Worm (Caenorhabditis elegans) whole organism, late embryonic: ENCODE results near the gene ntr-2.

ENCODE experiments used
- C08G9.2 ChIP-seq: sonication (generic microtip); optimal IDR thresholded peaks from 2 replicates; lab custom pipeline; 2016; ENCODE audit warnings: mild to moderate bottlenecking, missing genetic modification characterization, moderate library complexity, missing compliant biosample characterization
- T23F11.4 ChIP-seq: fragments of 200-800 bp; sonication (Bioruptor generic); optimal IDR thresholded peaks from 2 replicates; lab custom pipeline; 2018; ENCODE audit warnings: mild to moderate bottlenecking, missing genetic modification characterization, missing compliant biosample characterization
- Y22D7AL.16 ChIP-seq: sonication (generic microtip); optimal IDR thresholded peaks from 2 replicates; lab custom pipeline; 2016; ENCODE audit warnings: missing genetic modification characterization, missing compliant biosample characterization
- ahr-1 ChIP-seq: sonication (generic microtip); optimal IDR thresholded peaks from 2 replicates; lab custom pipeline; 2016; ENCODE audit warnings: missing genetic modification characterization, missing compliant biosample characterization
- ama-1 ChIP-seq: fragments of 150-350 bp; optimal IDR thresholded peaks from 2 replicates; lab custom pipeline; 2014
- ceh-19 ChIP-seq: fragments of 200-800 bp; sonication (Bioruptor generic); optimal IDR thresholded peaks from 2 replicates; lab custom pipeline; 2018; ENCODE audit warnings: mild to moderate bottlenecking, missing genetic modification characterization, missing compliant biosample characterization
- ceh-2 ChIP-seq: sonication (generic microtip); optimal IDR thresholded peaks from 2 replicates; lab custom pipeline; 2016; ENCODE audit warnings: missing genotype, missing genetic modification characterization, missing compliant biosample characterization
- ceh-34 ChIP-seq: sonication (generic microtip); optimal IDR thresholded peaks from 2 replicates; lab custom pipeline; 2016; ENCODE audit warnings: mild to moderate bottlenecking, missing genetic modification characterization, missing compliant biosample characterization
- ceh-48 ChIP-seq: sonication (generic microtip); optimal IDR thresholded peaks from 2 replicates; lab custom pipeline; 2016; ENCODE audit warnings: missing genetic modification characterization, inconsistent platforms, missing compliant biosample characterization
- ceh-9 ChIP-seq: sonication (generic microtip); optimal IDR thresholded peaks from 2 replicates; lab custom pipeline; 2016; ENCODE audit warnings: mild to moderate bottlenecking, missing genetic modification characterization, inconsistent platforms, missing compliant biosample characterization
- elt-2 ChIP-seq: sonication (generic microtip); optimal IDR thresholded peaks from 2 replicates; lab custom pipeline; 2016; ENCODE audit warnings: missing genetic modification reagents, missing genetic modification characterization, missing compliant biosample characterization
- elt-4 ChIP-seq: sonication (generic microtip); optimal IDR thresholded peaks from 2 replicates; lab custom pipeline; 2016; ENCODE audit warnings: missing genetic modification characterization, missing compliant biosample characterization
- eyg-1 ChIP-seq: sonication (generic microtip); optimal IDR thresholded peaks from 2 replicates; lab custom pipeline; 2016; ENCODE audit warnings: missing genotype, missing genetic modification characterization, missing compliant biosample characterization
- fkh-10 ChIP-seq: fragments of 150-350 bp; optimal IDR thresholded peaks from 2 replicates; lab custom pipeline; 2014; ENCODE audit warnings: missing biosample characterization, missing genetic modification reagents, missing genetic modification characterization
- fkh-6 ChIP-seq: sonication (generic microtip); optimal IDR thresholded peaks from 2 replicates; lab custom pipeline; 2016; ENCODE audit warnings: missing genetic modification characterization, missing compliant biosample characterization
- hlh-13 ChIP-seq: fragments of 200-800 bp; sonication (Bioruptor generic); optimal IDR thresholded peaks from 2 replicates; lab custom pipeline; 2018; ENCODE audit warnings: mild to moderate bottlenecking, missing genetic modification characterization, missing compliant biosample characterization
- hlh-15 ChIP-seq: sonication (generic microtip); optimal IDR thresholded peaks from 2 replicates; lab custom pipeline; 2016; ENCODE audit warnings: missing genetic modification characterization, missing compliant biosample characterization
- hlh-6 ChIP-seq: sonication (generic microtip); optimal IDR thresholded peaks from 2 replicates; lab custom pipeline; 2016; ENCODE audit warnings: missing genotype, missing genetic modification characterization, missing compliant biosample characterization
- lim-6 ChIP-seq: sonication (generic microtip); optimal IDR thresholded peaks from 2 replicates; lab custom pipeline; 2016; ENCODE audit warnings: missing genetic modification characterization, missing compliant biosample characterization
- lin-11 ChIP-seq: fragments of 200-800 bp; sonication (Bioruptor generic); optimal IDR thresholded peaks from 2 replicates; lab custom pipeline; 2018; ENCODE audit warnings: mild to moderate bottlenecking, missing genetic modification characterization, missing compliant biosample characterization
- madf-2 ChIP-seq: sonication (generic microtip); optimal IDR thresholded peaks from 2 replicates; lab custom pipeline; 2017; ENCODE audit warnings: missing genetic modification characterization, missing compliant biosample characterization
- mec-3 ChIP-seq: sonication (generic microtip); optimal IDR thresholded peaks from 2 replicates; lab custom pipeline; 2016; ENCODE audit warnings: borderline replicate concordance, missing genetic modification characterization, missing compliant biosample characterization
- nhr-11 ChIP-seq: fragments of 150-350 bp; optimal IDR thresholded peaks from 2 replicates; lab custom pipeline; 2014; ENCODE audit warnings: missing biosample characterization, missing genetic modification characterization
- nhr-232 ChIP-seq: sonication (generic microtip); optimal IDR thresholded peaks from 2 replicates; lab custom pipeline; 2016; ENCODE audit warnings: missing genetic modification characterization, missing compliant biosample characterization
- odd-2 ChIP-seq: sonication (generic microtip); optimal IDR thresholded peaks from 2 replicates; lab custom pipeline; 2017; ENCODE audit warnings: antibody characterized with exemption, mild to moderate bottlenecking, missing genetic modification characterization, missing compliant biosample characterization
- pag-3 ChIP-seq: sonication (generic microtip); optimal IDR thresholded peaks from 2 replicates; lab custom pipeline; 2016; ENCODE audit warnings: missing compliant biosample characterization, missing genetic modification characterization, borderline replicate concordance
- pat-9 ChIP-seq: fragments of 200-800 bp; sonication (Bioruptor generic); optimal IDR thresholded peaks from 2 replicates; lab custom pipeline; 2018; ENCODE audit warnings: mild to moderate bottlenecking, missing genetic modification characterization, moderate library complexity, missing compliant biosample characterization
- pha-2 ChIP-seq: sonication (generic microtip); optimal IDR thresholded peaks from 2 replicates; lab custom pipeline; 2017; ENCODE audit warnings: mild to moderate bottlenecking, missing genetic modification characterization, missing compliant biosample characterization
- pqm-1 ChIP-seq: sonication (generic microtip); optimal IDR thresholded peaks from 2 replicates; lab custom pipeline; 2016; ENCODE audit warnings: missing genetic modification characterization, missing compliant biosample characterization
- ref-2 ChIP-seq: sonication (generic microtip); optimal IDR thresholded peaks from 2 replicates; lab custom pipeline; 2016; ENCODE audit warnings: missing genetic modification characterization, missing compliant biosample characterization
- sdc-2 ChIP-seq: sonication (generic microtip); optimal IDR thresholded peaks from 2 replicates; lab custom pipeline; 2016; ENCODE audit warnings: missing genotype, missing genetic modification characterization, missing compliant biosample characterization
- sox-2 ChIP-seq: fragments of 200-800 bp; sonication (Bioruptor generic); IDR thresholded peaks from 2 replicates; pipeline ENCODE4 v1.3.6; 2022; ENCODE audit warnings: missing genetic modification reagents, missing genetic modification characterization, missing compliant biosample characterization
- syd-9 ChIP-seq: sonication (generic microtip); optimal IDR thresholded peaks from 2 replicates; lab custom pipeline; 2016; ENCODE audit warnings: mild to moderate bottlenecking, missing genetic modification characterization, moderate library complexity, missing compliant biosample characterization
- tbx-7 ChIP-seq: sonication (generic microtip); optimal IDR thresholded peaks from 2 replicates; lab custom pipeline; 2016; ENCODE audit warnings: missing genotype, missing genetic modification characterization, missing compliant biosample characterization
- ttx-3 ChIP-seq: sonication (generic microtip); optimal IDR thresholded peaks from 2 replicates; lab custom pipeline; 2016; ENCODE audit warnings: missing genetic modification reagents, missing genetic modification characterization, missing compliant biosample characterization
- unc-3 ChIP-seq, 2 experiments: fragments of 200-800 bp in 1 of 2; sonication (Bioruptor generic) in 1 of 2; sonication (generic microtip) in 1 of 2; conservative IDR thresholded peaks in 1 of 2; optimal IDR thresholded peaks in 1 of 2; 2 replicates each; pipeline versions ENCODE4 v1.3.6 to Lab custom; 2016 to 2022; ENCODE audit warnings: missing compliant biosample characterization in 2 of 2, missing genetic modification characterization in 2 of 2, missing genetic modification reagents in 1 of 2
- unc-42 ChIP-seq: sonication (generic microtip); optimal IDR thresholded peaks from 2 replicates; lab custom pipeline; 2016; ENCODE audit warnings: missing genotype, missing genetic modification characterization, missing compliant biosample characterization
- unc-55 ChIP-seq: sonication (generic microtip); optimal IDR thresholded peaks from 2 replicates; lab custom pipeline; 2017; ENCODE audit warnings: missing biosample characterization, missing genetic modification reagents, missing genetic modification characterization
- unc-86 ChIP-seq: sonication (generic microtip); optimal IDR thresholded peaks from 2 replicates; lab custom pipeline; 2016; ENCODE audit warnings: missing genetic modification characterization, missing compliant biosample characterization
- ztf-16 ChIP-seq: sonication (generic microtip); optimal IDR thresholded peaks from 2 replicates; lab custom pipeline; 2017; ENCODE audit warnings: missing genetic modification characterization, missing compliant biosample characterization

Gene ntr-2

DNA sequence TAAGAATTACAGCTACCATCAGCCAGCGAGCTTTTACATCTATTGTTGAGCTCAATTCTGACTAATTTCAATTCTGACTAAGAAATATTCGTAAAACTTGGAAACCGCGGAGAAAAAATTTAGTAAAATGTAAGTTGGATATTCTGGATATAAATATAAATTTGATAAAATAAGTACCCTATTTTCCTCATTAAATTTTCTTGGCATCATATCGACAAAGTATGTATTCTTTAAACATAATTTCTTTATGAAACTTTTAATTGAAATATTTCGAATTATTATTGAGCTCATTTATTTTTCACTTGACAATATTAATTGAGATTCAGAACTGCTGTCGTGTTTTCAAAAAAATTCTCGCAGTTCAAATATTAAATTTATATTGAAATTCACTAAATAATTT is 758 bp upstream of the ntr-2 start:
- TF ChIP-seq lim-6 (no peak), C08G9.2 (tag; lab: Kevin White, UChicago) (no peak), ztf-16 (no peak), syd-9 (tag; lab: Kevin White, UChicago) (no peak), ref-2 (tag; lab: Kevin White, UChicago) (no peak), pqm-1 (tag; lab: Kevin White, UChicago) (no peak), ttx-3 (tag; lab: Kevin White, UChicago) (no peak), madf-2 (tag; lab: Kevin White, UChicago) (no peak), unc-55 (no peak), pat-9 (no peak), ahr-1 (no peak), T23F11.4 (GFP tag; lab: Kevin White, UChicago) (no peak), elt-2 (tag; lab: Kevin White, UChicago) (no peak), nhr-11 (no peak), ama-1 (no peak), ceh-19 (GFP tag; lab: Kevin White, UChicago) (no peak), sdc-2 (tag; lab: Kevin White, UChicago) (no peak), pha-2 (tag; lab: Kevin White, UChicago) (no peak)
- TF ChIP-seq, all 69 proteins: peak for 0

DNA sequence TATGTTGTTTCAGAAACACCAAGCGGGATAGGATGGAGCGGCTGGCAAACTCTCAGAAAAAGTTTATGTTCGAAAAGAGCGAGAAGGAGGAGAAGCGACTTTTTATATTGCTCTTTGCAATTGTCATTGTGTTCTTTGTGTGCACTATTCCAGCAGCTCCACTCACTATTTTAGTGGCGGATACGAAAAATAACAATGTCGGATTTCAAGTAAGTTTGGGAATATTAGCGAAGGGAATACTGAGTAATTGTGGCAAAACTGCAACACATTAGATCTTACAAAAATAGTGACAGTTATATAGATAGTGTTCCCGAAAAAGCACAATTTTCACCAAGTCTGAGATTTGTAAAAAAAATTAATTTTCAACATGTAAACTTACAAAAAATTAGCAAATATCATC is 6.0 kb downstream of the ntr-2 start:
- TF ChIP-seq elt-2 (tag; lab: Kevin White, UChicago) = no peak

DNA sequence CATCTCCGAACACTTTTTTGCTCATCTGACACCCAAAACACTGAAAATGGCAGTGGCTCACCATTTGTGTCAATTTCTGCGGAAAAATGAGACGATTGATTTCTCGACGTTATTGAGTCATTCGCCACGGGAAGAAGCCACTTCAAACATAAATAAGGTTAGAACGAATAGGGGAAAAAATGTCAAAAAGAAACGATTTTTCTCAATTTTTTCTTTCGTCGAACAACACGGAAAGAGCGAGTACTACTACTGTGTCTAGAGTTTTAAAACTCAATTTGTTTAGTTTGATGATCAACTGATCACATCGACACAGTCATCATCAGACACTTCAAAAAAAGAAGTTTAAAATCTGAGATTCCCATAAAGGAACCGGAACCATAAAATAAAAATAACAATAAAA is 7.9 kb downstream of the ntr-2 start:
- TF ChIP-seq unc-42 (tag; lab: Kevin White, UChicago) (peak; percentile 15), pag-3 (tag; lab: Kevin White, UChicago) (no peak), tbx-7 (tag; lab: Kevin White, UChicago) (no peak)

- TF ChIP-seq elt-2 (tag; lab: Kevin White, UChicago) (no peak), Y22D7AL.16 (tag; lab: Kevin White, UChicago) (no peak), odd-2 (no peak), C08G9.2 (tag; lab: Kevin White, UChicago) (no peak), madf-2 (tag; lab: Kevin White, UChicago) (no peak), nhr-232 (no peak), elt-4 (no peak), hlh-15 (tag; lab: Kevin White, UChicago) (no peak), ceh-9 (tag; lab: Kevin White, UChicago) (no peak), ceh-48 (tag; lab: Kevin White, UChicago) (no peak), unc-55 (no peak), sox-2 (GFP tag; lab: Robert Waterston, UW) (no peak)
These were observed 10.2 kb downstream of the ntr-2 start, which contains the start of gene npr-40 for ce11 chrX:14918538-14918937. npr-40 (plus strand) TSS chrX:14918838.

DNA sequence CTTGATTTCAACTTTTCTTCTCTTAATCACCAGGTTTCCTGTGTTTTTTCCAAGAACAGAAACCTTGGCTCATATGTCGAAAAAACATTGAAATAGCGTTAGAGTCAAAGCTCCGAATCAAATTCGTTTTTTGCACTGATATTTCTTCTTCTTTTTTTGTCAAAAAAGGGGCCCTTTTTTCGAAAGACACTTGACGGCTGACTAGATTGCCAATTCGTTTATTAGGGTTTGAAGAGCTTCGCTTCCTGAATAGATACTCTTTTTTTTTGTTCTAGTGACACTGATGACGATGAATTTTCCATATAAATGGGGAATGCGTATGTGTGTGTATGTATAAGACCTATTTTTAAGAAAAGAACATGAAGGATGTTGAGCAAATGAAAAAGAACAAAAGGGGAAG is 12.0 kb downstream of the ntr-2 start:
- TF ChIP-seq fkh-6 (no peak), pat-9 (no peak), hlh-13 (GFP tag; lab: Kevin White, UChicago) (no peak), unc-42 (tag; lab: Kevin White, UChicago) (peak; percentile 18), Y22D7AL.16 (tag; lab: Kevin White, UChicago) (no peak), ceh-2 (no peak)

DNA sequence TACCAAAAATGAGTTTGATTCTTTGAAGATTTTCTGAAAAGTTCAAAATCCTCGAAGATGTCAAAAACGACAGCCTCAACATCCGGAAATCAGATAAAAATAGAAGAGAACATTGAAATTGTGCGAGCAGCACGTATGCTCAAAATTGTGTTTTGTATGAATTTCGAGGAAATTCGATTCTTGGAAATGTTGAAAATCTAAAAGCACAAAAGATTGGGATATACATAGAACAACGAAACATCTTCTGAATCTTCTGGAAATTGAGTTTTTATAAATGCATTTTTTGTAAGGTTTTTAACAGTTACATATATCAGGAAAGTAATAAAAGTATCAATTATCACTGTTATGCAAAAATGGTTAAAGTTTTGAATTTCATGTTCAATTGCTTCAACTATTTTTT is 18.1 kb downstream of the ntr-2 start:
- TF ChIP-seq unc-3 (GFP tag; conservative IDR thresholded peaks at IDR 0.05; lab: Robert Waterston, UW) = no peak
- TF ChIP-seq unc-3 (tag; optimal IDR thresholded peaks at IDR 0.05; lab: Kevin White, UChicago) = no peak
- no peak for TF ChIP-seq unc-42 (tag; lab: Kevin White, UChicago)
- no peak for TF ChIP-seq eyg-1 (tag; lab: Kevin White, UChicago)
- no peak for TF ChIP-seq ceh-34 (tag; lab: Kevin White, UChicago)
- TF ChIP-seq hlh-15 (tag; lab: Kevin White, UChicago) = no peak
- no peak for TF ChIP-seq tbx-7 (tag; lab: Kevin White, UChicago)
- no peak for TF ChIP-seq madf-2 (tag; lab: Kevin White, UChicago)
- no peak for TF ChIP-seq ceh-19 (GFP tag; lab: Kevin White, UChicago)
- TF ChIP-seq lin-11 (tag; lab: Kevin White, UChicago) = no peak
- TF ChIP-seq ahr-1 = no peak
- no peak for TF ChIP-seq ref-2 (tag; lab: Kevin White, UChicago)
- TF ChIP-seq syd-9 (tag; lab: Kevin White, UChicago) = no peak
- TF ChIP-seq odd-2 = no peak
- no peak for TF ChIP-seq unc-86 (tag; lab: Kevin White, UChicago)
- no peak for TF ChIP-seq mec-3
- no peak for TF ChIP-seq fkh-10 (GFP tag; lab: Kevin White, UChicago)
- TF ChIP-seq hlh-6 (tag; lab: Kevin White, UChicago) = no peak
